Fruit fly (Drosophila melanogaster) whole organism, embryonic: ENCODE data around the gene CG13947.

Experiments used
- CG10321 ChIP-seq: fragments of 200-800 bp; sonication (Bioruptor generic); IDR thresholded peaks from 2 replicates; pipeline ENCODE4 v1.3.6; 2022; ENCODE audit warnings: missing biosample characterization, missing genetic modification characterization
- CG11085 ChIP-seq: fragments of 200-800 bp; sonication (Bioruptor generic); IDR thresholded peaks from 2 replicates; pipeline ENCODE4 v1.3.6; 2022; ENCODE audit warnings: missing biosample characterization, missing genetic modification characterization
- CG11093 ChIP-seq: fragments of 200-800 bp; sonication (Bioruptor generic); IDR thresholded peaks from 3 replicates; pipeline ENCODE4 v1.3.6; 2022; ENCODE audit warnings: missing biosample characterization, missing genetic modification characterization
- CG11560 ChIP-seq: fragments of 200-800 bp; sonication (Bioruptor generic); IDR thresholded peaks from 3 replicates; pipeline ENCODE4 v1.3.6; 2022; ENCODE audit warnings: missing biosample characterization, missing genetic modification characterization
- CG11696 ChIP-seq: fragments of 200-800 bp; sonication (Bioruptor generic); IDR thresholded peaks from 2 replicates; pipeline ENCODE4 v1.3.6; 2022; ENCODE audit warnings: missing biosample characterization, missing genetic modification characterization
- CG12219 ChIP-seq: fragments of 200-800 bp; sonication (Bioruptor generic); optimal IDR thresholded peaks from 3 replicates; lab custom pipeline; 2018; ENCODE audit warnings: missing biosample characterization, mild to moderate bottlenecking, missing genetic modification characterization
- CG14050 ChIP-seq: fragments of 200-800 bp; sonication (Bioruptor generic); IDR thresholded peaks from 3 replicates; pipeline ENCODE4 v1.3.6; 2022; ENCODE audit warnings: missing biosample characterization, missing genetic modification characterization
- CG1602 ChIP-seq: fragments of 200-800 bp; sonication (Bioruptor generic); optimal IDR thresholded peaks from 3 replicates; lab custom pipeline; 2016; ENCODE audit warnings: missing biosample characterization, missing genetic modification characterization
- CG18476 ChIP-seq: fragments of 200-800 bp; sonication (Bioruptor generic); optimal IDR thresholded peaks from 2 replicates; lab custom pipeline; 2016; ENCODE audit warnings: missing biosample characterization, mild to moderate bottlenecking, missing genetic modification characterization
- CG18619 ChIP-seq: fragments of 200-800 bp; sonication (Bioruptor generic); optimal IDR thresholded peaks from 3 replicates; lab custom pipeline; 2017; ENCODE audit warnings: missing biosample characterization, mild to moderate bottlenecking, missing genetic modification characterization
- CG2120 ChIP-seq: fragments of 200-800 bp; sonication (Bioruptor generic); optimal IDR thresholded peaks from 3 replicates; lab custom pipeline; 2016; ENCODE audit warnings: missing biosample characterization, missing genetic modification characterization
- CG3726 ChIP-seq: fragments of 200-800 bp; sonication (Bioruptor generic); IDR thresholded peaks from 3 replicates; pipeline ENCODE4, ENCODE4 v1.3.6; 2022; ENCODE audit warnings: missing biosample characterization, missing genetic modification characterization
- CG42726 ChIP-seq: fragments of 200-800 bp; sonication (Bioruptor generic); IDR thresholded peaks from 2 replicates; pipeline ENCODE4 v1.3.6; 2022; ENCODE audit warnings: missing biosample characterization, missing genetic modification characterization; ENCODE audit not compliant: partially characterized antibody
- CG4730 ChIP-seq: fragments of 200-800 bp; sonication (Bioruptor generic); IDR thresholded peaks from 2 replicates; pipeline ENCODE4 v1.3.6; 2022; ENCODE audit warnings: missing biosample characterization, missing genetic modification characterization
- CG6813 ChIP-seq: fragments of 200-800 bp; sonication (Bioruptor generic); optimal IDR thresholded peaks from 2 replicates; lab custom pipeline; 2017; ENCODE audit warnings: missing biosample characterization, missing genetic modification characterization, mild to moderate bottlenecking, moderate library complexity, missing genetic modification reagents
- CG8388 ChIP-seq: fragments of 200-800 bp; sonication (Bioruptor generic); optimal IDR thresholded peaks from 2 replicates; lab custom pipeline; 2019; ENCODE audit warnings: missing biosample characterization, mild to moderate bottlenecking, missing genetic modification characterization, moderate library complexity
- Dip2 ChIP-seq: fragments of 200-800 bp; sonication (Bioruptor generic); IDR thresholded peaks from 2 replicates; pipeline ENCODE4 v1.3.6; 2022; ENCODE audit warnings: missing biosample characterization, missing genetic modification characterization
- Doc3 ChIP-seq: fragments of 200-800 bp; sonication (Bioruptor generic); IDR thresholded peaks from 3 replicates; pipeline ENCODE4 v1.3.6; 2022; ENCODE audit warnings: missing biosample characterization, missing genetic modification characterization; ENCODE audit not compliant: partially characterized antibody
- Drgx ChIP-seq: fragments of 200-800 bp; sonication (Bioruptor generic); IDR thresholded peaks from 2 replicates; pipeline ENCODE4 v1.3.6; 2022; ENCODE audit warnings: missing biosample characterization, missing genetic modification characterization
- ERR ChIP-seq: fragments of 200-800 bp; sonication (Bioruptor generic); optimal IDR thresholded peaks from 2 replicates; lab custom pipeline; 2016; ENCODE audit warnings: missing biosample characterization, missing genetic modification characterization
- GATAe ChIP-seq: fragments of 200-800 bp; sonication (Bioruptor generic); conservative IDR thresholded peaks from 2 replicates; pipeline ENCODE4 v1.3.6; 2022; ENCODE audit warnings: missing biosample characterization, missing genetic modification characterization
- Gug ChIP-seq: fragments of 200-800 bp; sonication (Bioruptor generic); IDR thresholded peaks from 4 replicates; pipeline ENCODE4 v1.3.6; 2022; ENCODE audit warnings: missing biosample characterization, missing genetic modification characterization
- Hey ChIP-seq: fragments of 200-800 bp; sonication (Bioruptor generic); optimal IDR thresholded peaks from 3 replicates; lab custom pipeline; 2018; ENCODE audit warnings: missing biosample characterization, mild to moderate bottlenecking, missing genetic modification characterization
- Hr78 ChIP-seq, 2 experiments: fragments of 200-800 bp in 1 of 2; fragments of >200 bp in 1 of 2; sonication (Bioruptor generic) in 1 of 2; optimal IDR thresholded peaks; 2 replicates each; lab custom pipeline; 2017 to 2019; ENCODE audit warnings: missing biosample characterization in 2 of 2, missing genetic modification characterization in 2 of 2, mild to moderate bottlenecking in 1 of 2, moderate library complexity in 1 of 2
- MBD-R2 ChIP-seq: fragments of 200-800 bp; sonication (Bioruptor generic); IDR thresholded peaks from 2 replicates; pipeline ENCODE4 v1.3.6; 2022; ENCODE audit warnings: missing biosample characterization, missing genetic modification characterization
- Mrtf ChIP-seq: fragments of 200-800 bp; sonication (Bioruptor generic); IDR thresholded peaks from 3 replicates; pipeline ENCODE4 v1.3.6; 2022; ENCODE audit warnings: missing biosample characterization, missing genetic modification characterization
- Optix ChIP-seq: fragments of 200-800 bp; sonication (Bioruptor generic); IDR thresholded peaks from 3 replicates; pipeline ENCODE4 v1.3.6; 2022; ENCODE audit warnings: missing biosample characterization, missing genetic modification characterization
- Sox100B ChIP-seq: fragments of 200-800 bp; sonication (Bioruptor generic); optimal IDR thresholded peaks from 3 replicates; lab custom pipeline; 2018; ENCODE audit warnings: missing biosample characterization, mild to moderate bottlenecking, missing genetic modification characterization
- TFAM ChIP-seq: fragments of 200-800 bp; sonication (Bioruptor generic); optimal IDR thresholded peaks from 2 replicates; lab custom pipeline; 2017; ENCODE audit warnings: missing biosample characterization, missing genetic modification characterization, inconsistent platforms
- amos ChIP-seq: fragments of 200-800 bp; sonication (Bioruptor generic); IDR thresholded peaks from 2 replicates; pipeline ENCODE4 v1.3.6; 2022; ENCODE audit warnings: missing biosample characterization, missing genetic modification characterization; ENCODE audit not compliant: partially characterized antibody
- aop ChIP-seq: fragments of 200-800 bp; sonication (Bioruptor generic); IDR thresholded peaks from 2 replicates; pipeline ENCODE4 v1.3.6; 2022; ENCODE audit warnings: missing biosample characterization, missing genetic modification characterization
- caup ChIP-seq: fragments of 200-800 bp; sonication (Bioruptor generic); optimal IDR thresholded peaks from 3 replicates; lab custom pipeline; 2017; ENCODE audit warnings: missing biosample characterization, mild to moderate bottlenecking, missing genetic modification characterization, moderate library complexity; ENCODE audit not compliant: severe bottlenecking
- da ChIP-seq: fragments of 200-800 bp; sonication (Bioruptor generic); optimal IDR thresholded peaks from 2 replicates; lab custom pipeline; 2016; ENCODE audit warnings: missing biosample characterization, missing genetic modification characterization
- danr ChIP-seq: fragments of 200-800 bp; sonication (Bioruptor generic); IDR thresholded peaks from 2 replicates; pipeline ENCODE4 v1.3.6; 2022; ENCODE audit warnings: missing biosample characterization, missing genetic modification characterization
- eve ChIP-seq, 2 experiments: fragments of >200 bp; optimal IDR thresholded peaks; 2 replicates each; lab custom pipeline; 2017; ENCODE audit warnings: missing biosample characterization in 2 of 2, missing genetic modification characterization in 2 of 2
- gem ChIP-seq: fragments of 200-800 bp; sonication (Bioruptor generic); optimal IDR thresholded peaks from 2 replicates; lab custom pipeline; 2019; ENCODE audit warnings: missing biosample characterization, mild to moderate bottlenecking, missing genetic modification characterization, moderate library complexity
- ham ChIP-seq: fragments of 200-800 bp; sonication (Bioruptor generic); IDR thresholded peaks from 2 replicates; pipeline ENCODE4 v1.3.6; 2022; ENCODE audit warnings: missing biosample characterization, missing genetic modification characterization
- kah ChIP-seq: fragments of 200-800 bp; sonication (Bioruptor generic); optimal IDR thresholded peaks from 2 replicates; lab custom pipeline; 2018; ENCODE audit warnings: missing biosample characterization, mild to moderate bottlenecking, missing genetic modification characterization
- kay ChIP-seq: fragments of 200-800 bp; sonication (Bioruptor generic); optimal IDR thresholded peaks from 2 replicates; lab custom pipeline; 2016; ENCODE audit warnings: missing biosample characterization, missing genetic modification characterization
- klu ChIP-seq: fragments of 200-800 bp; sonication (Bioruptor generic); IDR thresholded peaks from 2 replicates; pipeline ENCODE4 v1.3.6; 2022; ENCODE audit warnings: missing biosample characterization, missing genetic modification characterization
- kni ChIP-seq: fragments of 200-800 bp; sonication (Bioruptor generic); optimal IDR thresholded peaks from 3 replicates; lab custom pipeline; 2017; ENCODE audit warnings: mild to moderate bottlenecking, missing biosample characterization, missing genetic modification reagents, missing genetic modification characterization
- lola ChIP-seq, 3 experiments: fragments of >200 bp in 2 of 3; fragments of 200-800 bp in 1 of 3; sonication (Bioruptor generic) in 1 of 3; optimal IDR thresholded peaks; 2 replicates each; lab custom pipeline; 2017 to 2019; ENCODE audit warnings: missing biosample characterization in 3 of 3, missing genetic modification characterization in 3 of 3, mild to moderate bottlenecking in 1 of 3, moderate library complexity in 1 of 3
- mirr ChIP-seq: fragments of 200-800 bp; sonication (Bioruptor generic); optimal IDR thresholded peaks from 3 replicates; lab custom pipeline; 2018; ENCODE audit warnings: missing biosample characterization, mild to moderate bottlenecking, missing genetic modification characterization
- org-1 ChIP-seq: fragments of 200-800 bp; sonication (Bioruptor generic); optimal IDR thresholded peaks from 2 replicates; lab custom pipeline; 2017; ENCODE audit warnings: missing biosample characterization, missing genetic modification characterization
- pho ChIP-seq: fragments of 200-800 bp; sonication (Bioruptor generic); optimal IDR thresholded peaks from 2 replicates; lab custom pipeline; 2016; ENCODE audit warnings: missing biosample characterization, missing genetic modification characterization
- row ChIP-seq: fragments of 200-800 bp; sonication (Bioruptor generic); IDR thresholded peaks from 3 replicates; pipeline ENCODE4 v1.3.6; 2022; ENCODE audit warnings: missing biosample characterization, missing genetic modification characterization
- stc ChIP-seq: fragments of 200-800 bp; sonication (Bioruptor generic); IDR thresholded peaks from 2 replicates; pipeline ENCODE4 v1.3.6; 2022; ENCODE audit warnings: missing biosample characterization, missing genetic modification characterization
- sug ChIP-seq: fragments of 200-800 bp; optimal IDR thresholded peaks from 2 replicates; lab custom pipeline; 2019; ENCODE audit warnings: missing biosample characterization, mild to moderate bottlenecking, missing genetic modification characterization, moderate library complexity
- zen ChIP-seq: fragments of 200-800 bp; sonication (Bioruptor generic); optimal IDR thresholded peaks from 3 replicates; lab custom pipeline; 2018; ENCODE audit warnings: missing biosample characterization, mild to moderate bottlenecking, missing genetic modification characterization, moderate library complexity

The CG13947 gene

DNA sequence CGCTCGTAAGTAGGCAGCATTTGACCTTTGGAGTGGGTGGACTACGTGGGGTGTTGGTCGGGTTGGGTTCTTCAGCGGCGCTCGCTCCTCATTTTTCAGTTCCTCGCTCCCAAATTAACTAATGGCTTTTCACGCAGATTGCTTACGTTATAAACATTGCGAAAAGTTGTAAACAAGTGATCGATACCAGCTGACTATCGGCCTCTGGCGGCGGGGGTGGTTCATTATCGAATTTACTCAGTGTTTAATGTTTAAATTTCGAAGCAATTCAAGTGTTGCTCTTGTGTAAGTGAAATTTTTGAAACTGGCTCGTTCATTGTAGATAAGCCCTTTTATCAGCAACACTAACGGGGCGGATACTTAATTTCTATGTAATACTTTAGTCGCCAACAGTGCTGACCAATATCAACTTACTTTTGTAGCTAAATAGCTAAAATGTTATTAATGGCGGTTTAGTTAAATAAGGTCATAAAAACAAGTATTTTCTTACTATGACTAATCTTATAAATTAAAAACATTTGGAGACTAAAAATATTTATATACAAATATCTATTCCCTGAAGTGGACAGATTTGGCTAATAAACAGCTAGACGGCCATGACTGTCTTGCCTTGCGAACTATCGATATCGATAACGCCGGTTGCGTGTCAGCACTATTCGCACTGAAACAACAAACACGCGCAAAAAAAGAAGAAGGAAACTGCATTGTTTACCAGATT, 40.5 kb downstream of the CG13947 start, which contains the start of the genes PGAP2 and Clp (continued):
- TF ChIP-seq pho (GFP tag; lab: Kevin White, UChicago) (peak; percentile 60), CG14050 (peak; percentile 53; the same call in 2 of the 3 replicates), CG18619 (GFP tag; lab: Kevin White, UChicago) (peak; percentile 64), kni (GFP tag; lab: Kevin White, UChicago) (no peak), da (no peak), kay (GFP tag; lab: Kevin White, UChicago) (peak; percentile 43), CG6813 (GFP tag; lab: Kevin White, UChicago) (no peak), kah (GFP tag; lab: Kevin White, UChicago) (no peak), TFAM (GFP tag; lab: Kevin White, UChicago) (no peak), CG11560 (tag; lab: Robert Waterston, UW) (no peak), MBD-R2 (GFP tag; lab: Robert Waterston, UW) (peak; percentile 70), caup (GFP tag; lab: Kevin White, UChicago) (peak; percentile 42), gem (tag; lab: Kevin White, UChicago) (peak; percentile 89), CG10321 (GFP tag; lab: Robert Waterston, UW) (no peak), eve (GFP tag; optimal IDR thresholded peaks at IDR 0.05; lab: Kevin White, UChicago) (no peak), CG18476 (GFP tag; lab: Kevin White, UChicago) (peak; percentile 53), zen (peak; percentile 62), Dip2 (GFP tag; lab: Robert Waterston, UW) (no peak), amos (GFP tag; lab: Robert Waterston, UW) (peak; percentile 11; the same call in 1 of the 2 replicates), CG8388 (GFP tag; lab: Kevin White, UChicago) (peak; percentile 85), klu (GFP tag; lab: Robert Waterston, UW) (peak; percentile 76), CG4730 (GFP tag; lab: Robert Waterston, UW) (peak; percentile 65), aop (GFP tag; lab: Robert Waterston, UW) (no peak), CG12219 (no peak), lola (GFP tag; optimal IDR thresholded peaks at IDR 0.05; lab: Kevin White, UChicago) (peak in 1 of 3 experiments; percentile 80), stc (GFP tag; lab: Robert Waterston, UW) (peak; percentile 54; the same call in 1 of the 2 replicates), CG11093 (GFP tag; lab: Robert Waterston, UW) (peak; percentile 58; the same call in 2 of the 3 replicates), CG3726 (0 out of 3 replicates have a peak, but pooled peaks have one; percentile 16), CG42726 (GFP tag; lab: Robert Waterston, UW) (no peak), Sox100B (GFP tag; lab: Kevin White, UChicago) (no peak), ERR (GFP tag; lab: Kevin White, UChicago) (no peak), GATAe (no peak), CG11696 (GFP tag; lab: Robert Waterston, UW) (no peak), CG11085 (GFP tag; lab: Robert Waterston, UW) (peak; percentile 75), Gug (GFP tag; lab: Robert Waterston, UW) (peak; percentile 63; the same call in 3 of the 4 replicates), CG1602 (GFP tag; lab: Kevin White, UChicago) (peak; percentile 79), Optix (GFP tag; lab: Robert Waterston, UW) (no peak; the same call in 2 of the 3 replicates), mirr (GFP tag; lab: Kevin White, UChicago) (peak; percentile 22), Doc3 (GFP tag; lab: Robert Waterston, UW) (0 out of 3 replicates have a peak, but pooled peaks have one; percentile 40), Hey (tag; lab: Kevin White, UChicago) (no peak), Mrtf (peak; percentile 51; the same call in 1 of the 3 replicates), Hr78 (GFP tag; optimal IDR thresholded peaks at IDR 0.05; lab: Kevin White, UChicago) (no peak), CG2120 (peak; percentile 84), org-1 (GFP tag; lab: Kevin White, UChicago) (peak; percentile 16), ham (GFP tag; lab: Robert Waterston, UW) (no peak), danr (GFP tag; lab: Robert Waterston, UW) (peak; percentile 57; the same call in 1 of the 2 replicates), Drgx (GFP tag; lab: Robert Waterston, UW) (0 out of 2 replicates have a peak, but pooled peaks have one; percentile 17), sug (tag; lab: Kevin White, UChicago) (peak; percentile 76), row (GFP tag; lab: Robert Waterston, UW) (peak; percentile 94)
